Worm (Caenorhabditis elegans) whole organism, L4/young adult: Measurements from ENCODE around the gene pei-2.

Experiments
- dao-5 ChIP-seq: sonication (generic microtip); optimal IDR thresholded peaks from 2 replicates; lab custom pipeline; 2016; ENCODE audit warnings: missing genotype, missing genetic modification characterization, moderate library complexity, missing compliant biosample characterization
- him-1 ChIP-seq: sonication (generic microtip); optimal IDR thresholded peaks from 2 replicates; lab custom pipeline; 2016; ENCODE audit warnings: missing genotype, missing genetic modification reagents, missing genetic modification characterization, missing compliant biosample characterization

DNA sequence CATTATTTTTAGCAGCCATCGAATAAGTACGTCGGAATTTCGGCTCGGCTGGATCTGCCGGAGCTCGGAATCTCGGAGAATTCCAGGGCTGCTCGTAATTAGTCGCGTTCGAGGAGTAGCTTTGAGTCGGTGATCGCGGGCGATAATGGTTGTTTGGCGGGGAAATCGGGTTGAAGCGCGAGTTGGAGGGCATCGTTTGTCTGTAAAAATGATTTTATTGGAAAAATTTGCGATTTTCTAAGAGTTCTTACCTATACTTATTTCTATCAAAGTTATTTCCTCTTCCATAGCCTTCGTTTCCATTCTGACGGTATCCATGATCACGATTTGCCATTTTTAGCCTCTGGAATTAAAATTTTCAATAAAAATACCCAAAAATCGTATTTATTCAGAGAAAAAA, 19.9 kb downstream of the pei-2 start, which contains the start of gene Y50D4C.5:
- no peak for TF ChIP-seq him-1
- TF ChIP-seq dao-5 (tag; lab: Kevin White, UChicago) = no peak
